Fruit fly (Drosophila melanogaster) whole organism, embryonic: ENCODE results near the gene Rab9D.

ENCODE experiments used
- CG11504 ChIP-seq: fragments of 200-800 bp; sonication (Bioruptor generic); optimal IDR thresholded peaks from 3 replicates; lab custom pipeline; 2019; ENCODE audit warnings: missing biosample characterization, mild to moderate bottlenecking, missing genetic modification characterization, moderate library complexity
- CG4424 ChIP-seq: fragments of 200-800 bp; sonication (Bioruptor generic); optimal IDR thresholded peaks from 3 replicates; lab custom pipeline; 2016; ENCODE audit warnings: missing biosample characterization, missing genetic modification characterization
- CG6689 ChIP-seq: fragments of 200-800 bp; sonication (Bioruptor generic); IDR thresholded peaks from 2 replicates; pipeline ENCODE4 v1.3.6; 2022; ENCODE audit warnings: missing biosample characterization, missing genetic modification characterization
- CG7928 ChIP-seq: fragments of 200-800 bp; sonication (Bioruptor generic); optimal IDR thresholded peaks from 2 replicates; lab custom pipeline; 2017; ENCODE audit warnings: missing biosample characterization, mild to moderate bottlenecking, missing genetic modification characterization
- Med ChIP-seq: fragments of 200-800 bp; sonication (Bioruptor generic); peaks from one replicate; lab custom pipeline; 2016; ENCODE audit warnings: missing biosample characterization, missing genetic modification characterization, mild to moderate bottlenecking, inconsistent platforms, moderate library complexity
- Rfx ChIP-seq: fragments of 200-800 bp; sonication (Bioruptor generic); IDR thresholded peaks from 2 replicates; pipeline ENCODE4 v1.3.6; 2022; ENCODE audit warnings: missing biosample characterization, missing genetic modification characterization
- h ChIP-seq: fragments of >200 bp; optimal IDR thresholded peaks from 2 replicates; lab custom pipeline; 2017
- mirr ChIP-seq: fragments of 200-800 bp; sonication (Bioruptor generic); optimal IDR thresholded peaks from 3 replicates; lab custom pipeline; 2018; ENCODE audit warnings: missing biosample characterization, mild to moderate bottlenecking, missing genetic modification characterization
- psq ChIP-seq: fragments of 200-800 bp; sonication (Bioruptor generic); optimal IDR thresholded peaks from 2 replicates; lab custom pipeline; 2017; ENCODE audit warnings: missing biosample characterization, missing genetic modification characterization
- run ChIP-seq: fragments of 200-800 bp; sonication (Bioruptor generic); optimal IDR thresholded peaks from 3 replicates; lab custom pipeline; 2018; ENCODE audit warnings: missing biosample characterization, mild to moderate bottlenecking, missing genetic modification characterization
- wek ChIP-seq: fragments of 200-800 bp; sonication (Bioruptor generic); optimal IDR thresholded peaks from 3 replicates; lab custom pipeline; 2018; ENCODE audit warnings: missing biosample characterization, mild to moderate bottlenecking, missing genetic modification characterization, moderate library complexity

- TF ChIP-seq CG4424 (GFP tag; lab: Kevin White, UChicago) (no peak), CG7928 (no peak), wek (no peak), Rfx (GFP tag; lab: Robert Waterston, UW) (no peak), CG11504 (tag; lab: Kevin White, UChicago) (no peak), h (no peak), mirr (no peak), CG6689 (GFP tag; lab: Robert Waterston, UW) (no peak), run (tag; lab: Kevin White, UChicago) (no peak), psq (GFP tag; lab: Kevin White, UChicago) (no peak), Med (GFP tag; lab: Kevin White, UChicago) (no peak)
Measured at dm6 chrX:10546034-10546433, 42.9 kb upstream of the Rab9D start.
